Fruit fly (Drosophila melanogaster): Measurements from ENCODE around the gene smp-30.
A peak's percentile ranks its signal among the peaks of the same experiment; 100 is the strongest.

Gene smp-30

dm6 chr3R:14749077-14749798, 1.8 kb downstream of the smp-30 start (continued):
- TF ChIP-seq fd102C (GFP tag; optimal IDR thresholded peaks at IDR 0.05) = peak; percentile 89
- no peak for TF ChIP-seq sisA (GFP tag; IDR thresholded peaks at IDR 0.05)
- peak; percentile 48 for TF ChIP-seq kah (GFP tag; optimal IDR thresholded peaks at IDR 0.05)
- TF ChIP-seq corto (GFP tag; optimal IDR thresholded peaks at IDR 0.05) = peak; percentile 7
- TF ChIP-seq CG42726 (GFP tag; IDR thresholded peaks at IDR 0.05; ENCODE audit: partially characterized antibody) = peak; percentile 70; the same call in 1 of the 2 replicates
- TF ChIP-seq Fer1 (GFP tag; optimal IDR thresholded peaks at IDR 0.05) = peak; percentile 91
- peak; percentile 61 for TF ChIP-seq YL-1 (GFP tag; optimal IDR thresholded peaks at IDR 0.05)
- TF ChIP-seq pb (GFP tag; optimal IDR thresholded peaks at IDR 0.05) = peak; percentile 16
- peak; percentile 71 for TF ChIP-seq CG11398 (GFP tag; optimal IDR thresholded peaks at IDR 0.05)
- peak; percentile 39 for TF ChIP-seq btn (GFP tag; optimal IDR thresholded peaks at IDR 0.05)
- TF ChIP-seq Abd-B (GFP tag; optimal IDR thresholded peaks at IDR 0.05) = no peak
- peak; percentile 57; the same call in 1 of the 2 replicates for TF ChIP-seq CG31441 (GFP tag; IDR thresholded peaks at IDR 0.05)
- peak; percentile 73 for TF ChIP-seq NK7.1 (GFP tag; optimal IDR thresholded peaks at IDR 0.05)
- TF ChIP-seq Hey (tag; optimal IDR thresholded peaks at IDR 0.05) = peak; percentile 86
- TF ChIP-seq CG11085 (GFP tag; IDR thresholded peaks at IDR 0.05) = no peak
- TF ChIP-seq CG10565 (GFP tag; optimal IDR thresholded peaks at IDR 0.05) = no peak
- no peak; the same call in 2 of the 3 replicates for TF ChIP-seq ase (GFP tag; IDR thresholded peaks at IDR 0.05)
- TF ChIP-seq CG5953 (GFP tag; IDR thresholded peaks at IDR 0.05) = no peak
- TF ChIP-seq unc-4 (GFP tag; IDR thresholded peaks at IDR 0.05; ENCODE audit: partially characterized antibody) = no peak; the same call in 1 of the 2 replicates
- peak; percentile 83 for TF ChIP-seq CG15601 (tag; optimal IDR thresholded peaks at IDR 0.05)
- no peak for TF ChIP-seq Aef1 (GFP tag; IDR thresholded peaks at IDR 0.05)
- TF ChIP-seq Scr (GFP tag; IDR thresholded peaks at IDR 0.05; ENCODE audit: partially characterized antibody) = 0 out of 2 replicates have a peak, but pooled peaks have one; percentile 46
- TF ChIP-seq CG6765 (GFP tag; optimal IDR thresholded peaks at IDR 0.05) = peak; percentile 85
- peak; percentile 46 for TF ChIP-seq CG7928 (GFP tag; optimal IDR thresholded peaks at IDR 0.05)
- TF ChIP-seq CG11723 (GFP tag; optimal IDR thresholded peaks at IDR 0.05) = peak; percentile 71
- TF ChIP-seq Elba2 (GFP tag; optimal IDR thresholded peaks at IDR 0.05) = no peak
- peak; percentile 1 for TF ChIP-seq Atf3 (GFP tag; optimal IDR thresholded peaks at IDR 0.05)
- TF ChIP-seq CG10366 (GFP tag; IDR thresholded peaks at IDR 0.05) = no peak
- peak; percentile 48 for TF ChIP-seq E2f2 (GFP tag; IDR thresholded peaks at IDR 0.05)
- peak; percentile 19 for TF ChIP-seq CG1647 (GFP tag; optimal IDR thresholded peaks at IDR 0.05)
- no peak for TF ChIP-seq Ravus (GFP tag; IDR thresholded peaks at IDR 0.05)
- TF ChIP-seq odd (GFP tag; optimal IDR thresholded peaks at IDR 0.05) = peak; percentile 83
- TF ChIP-seq ttk (GFP tag; IDR thresholded peaks at IDR 0.05) = no peak
- peak; percentile 26 for TF ChIP-seq TFAM (GFP tag; optimal IDR thresholded peaks at IDR 0.05)
- TF ChIP-seq wor (GFP tag; IDR thresholded peaks at IDR 0.05) = no peak
- peak; percentile 75 for TF ChIP-seq pho (GFP tag; optimal IDR thresholded peaks at IDR 0.05)
- TF ChIP-seq otp (GFP tag; IDR thresholded peaks at IDR 0.05) = peak; percentile 79
- TF ChIP-seq CG9609 (GFP tag; optimal IDR thresholded peaks at IDR 0.05) = peak; percentile 23
- peak; percentile 60 for TF ChIP-seq Mes4 (GFP tag; optimal IDR thresholded peaks at IDR 0.05)
- peak in 1 of 2 experiments; percentile 16 for TF ChIP-seq Hr78 (GFP tag; optimal IDR thresholded peaks at IDR 0.05)
- peak; percentile 84 for TF ChIP-seq Fer3 (tag; optimal IDR thresholded peaks at IDR 0.05)
- TF ChIP-seq CG10147 (GFP tag; optimal IDR thresholded peaks at IDR 0.05) = peak; percentile 70
- TF ChIP-seq zfh2 (GFP tag; optimal IDR thresholded peaks at IDR 0.05) = no peak
- TF ChIP-seq CG13775 (GFP tag; optimal IDR thresholded peaks at IDR 0.05) = peak; percentile 45
- TF ChIP-seq Bgb (GFP tag; IDR thresholded peaks at IDR 0.05; ENCODE audit: partially characterized antibody) = peak; percentile 71
- TF ChIP-seq pita (GFP tag; optimal IDR thresholded peaks at IDR 0.05) = no peak
- peak; percentile 45 for TF ChIP-seq CG12155 (GFP tag; optimal IDR thresholded peaks at IDR 0.05)
- TF ChIP-seq Oli (tag; optimal IDR thresholded peaks at IDR 0.05) = peak; percentile 26
- TF ChIP-seq ara (GFP tag; IDR thresholded peaks at IDR 0.05) = peak; percentile 72; the same call in 1 of the 2 replicates

Measured in whole organism, embryonic.